Fruit fly (Drosophila melanogaster) whole organism, embryonic: ENCODE data around the gene zf30C.

Source experiments
- Adf1 ChIP-seq: fragments of 200-800 bp; sonication (Bioruptor generic); IDR thresholded peaks from 2 replicates; pipeline ENCODE4 v1.3.6; 2022; ENCODE audit warnings: missing biosample characterization, missing genetic modification characterization
- CG10654 ChIP-seq: fragments of 200-800 bp; sonication (Bioruptor generic); optimal IDR thresholded peaks from 2 replicates; lab custom pipeline; 2016; ENCODE audit warnings: missing biosample characterization, missing genetic modification characterization
- CG11093 ChIP-seq: fragments of 200-800 bp; sonication (Bioruptor generic); IDR thresholded peaks from 3 replicates; pipeline ENCODE4 v1.3.6; 2022; ENCODE audit warnings: missing biosample characterization, missing genetic modification characterization
- CG11723 ChIP-seq: fragments of 200-800 bp; sonication (Bioruptor generic); optimal IDR thresholded peaks from 2 replicates; lab custom pipeline; 2017; ENCODE audit warnings: missing biosample characterization, mild to moderate bottlenecking, missing genetic modification characterization
- CG12155 ChIP-seq: fragments of 200-800 bp; sonication (Bioruptor generic); optimal IDR thresholded peaks from 3 replicates; lab custom pipeline; 2016; ENCODE audit warnings: missing biosample characterization, missing genetic modification characterization
- CG12659 ChIP-seq: fragments of 200-800 bp; sonication (Bioruptor generic); optimal IDR thresholded peaks from 3 replicates; lab custom pipeline; 2017; ENCODE audit warnings: mild to moderate bottlenecking, missing biosample characterization, missing genetic modification reagents, missing genetic modification characterization
- CG12942 ChIP-seq: fragments of 200-800 bp; sonication (Bioruptor generic); optimal IDR thresholded peaks from 3 replicates; lab custom pipeline; 2016; ENCODE audit warnings: missing biosample characterization, missing genetic modification characterization
- CG14441 ChIP-seq: fragments of 200-800 bp; sonication (Bioruptor generic); IDR thresholded peaks from 2 replicates; pipeline ENCODE4 v1.3.6; 2022; ENCODE audit warnings: missing biosample characterization, missing genetic modification characterization
- CG18011 ChIP-seq: fragments of 200-800 bp; sonication (Bioruptor generic); optimal IDR thresholded peaks from 2 replicates; lab custom pipeline; 2017; ENCODE audit warnings: missing biosample characterization, missing genetic modification characterization, mild to moderate bottlenecking, moderate library complexity, missing genotype
- CG3065 ChIP-seq: fragments of 200-800 bp; sonication (Bioruptor generic); optimal IDR thresholded peaks from 2 replicates; lab custom pipeline; 2016; ENCODE audit warnings: missing biosample characterization, missing genetic modification characterization
- CG3726 ChIP-seq: fragments of 200-800 bp; sonication (Bioruptor generic); IDR thresholded peaks from 3 replicates; pipeline ENCODE4, ENCODE4 v1.3.6; 2022; ENCODE audit warnings: missing biosample characterization, missing genetic modification characterization
- CG3995 ChIP-seq: fragments of 200-800 bp; sonication (Bioruptor generic); optimal IDR thresholded peaks from 3 replicates; lab custom pipeline; 2016; ENCODE audit warnings: missing biosample characterization, missing genetic modification characterization
- CG4282 ChIP-seq: fragments of 200-800 bp; sonication (Bioruptor generic); optimal IDR thresholded peaks from 2 replicates; lab custom pipeline; 2016; ENCODE audit warnings: missing biosample characterization, missing genetic modification characterization
- CG5953 ChIP-seq: fragments of 200-800 bp; sonication (Bioruptor generic); IDR thresholded peaks from 2 replicates; pipeline ENCODE4 v1.3.6; 2022; ENCODE audit warnings: missing biosample characterization, missing genetic modification characterization
- CG6254 ChIP-seq: fragments of 200-800 bp; sonication (Bioruptor generic); optimal IDR thresholded peaks from 3 replicates; lab custom pipeline; 2017; ENCODE audit warnings: mild to moderate bottlenecking, missing biosample characterization, missing genetic modification reagents, missing genetic modification characterization
- CG6854 ChIP-seq: fragments of 200-800 bp; sonication (Bioruptor generic); optimal IDR thresholded peaks from 3 replicates; lab custom pipeline; 2017; ENCODE audit warnings: missing biosample characterization, mild to moderate bottlenecking, missing genetic modification characterization
- CG7271 ChIP-seq: fragments of 200-800 bp; sonication (Bioruptor generic); optimal IDR thresholded peaks from 2 replicates; lab custom pipeline; 2018; ENCODE audit warnings: missing biosample characterization, mild to moderate bottlenecking, missing genetic modification characterization, moderate library complexity
- CG8388 ChIP-seq: fragments of 200-800 bp; sonication (Bioruptor generic); optimal IDR thresholded peaks from 2 replicates; lab custom pipeline; 2019; ENCODE audit warnings: missing biosample characterization, mild to moderate bottlenecking, missing genetic modification characterization, moderate library complexity
- CG8478 ChIP-seq: fragments of >200 bp; optimal IDR thresholded peaks from 2 replicates; lab custom pipeline; 2018
- H2.0 ChIP-seq: fragments of 200-800 bp; sonication (Bioruptor generic); IDR thresholded peaks from 2 replicates; pipeline ENCODE4 v1.3.6; 2022; ENCODE audit warnings: missing biosample characterization, missing genetic modification characterization
- Mad ChIP-seq: fragments of 200-800 bp; sonication (Bioruptor generic); optimal IDR thresholded peaks from 2 replicates; lab custom pipeline; 2016; ENCODE audit warnings: missing biosample characterization, missing genetic modification characterization
- Max ChIP-seq: fragments of 200-800 bp; sonication (Bioruptor generic); optimal IDR thresholded peaks from 2 replicates; lab custom pipeline; 2016; ENCODE audit warnings: missing biosample characterization, mild to moderate bottlenecking, missing genetic modification characterization
- PHDP ChIP-seq: fragments of 200-800 bp; sonication (Bioruptor generic); optimal IDR thresholded peaks from 3 replicates; lab custom pipeline; 2018; ENCODE audit warnings: missing biosample characterization, mild to moderate bottlenecking, missing genetic modification characterization, moderate library complexity
- Rx ChIP-seq: fragments of 200-800 bp; sonication (Bioruptor generic); IDR thresholded peaks from 2 replicates; pipeline ENCODE4 v1.3.6; 2022; ENCODE audit warnings: missing biosample characterization, missing genetic modification characterization
- Ssrp ChIP-seq: fragments of 200-800 bp; sonication (Bioruptor generic); optimal IDR thresholded peaks from 2 replicates; lab custom pipeline; 2018; ENCODE audit warnings: missing biosample characterization, mild to moderate bottlenecking, missing genetic modification characterization, moderate library complexity
- ab ChIP-seq: fragments of 200-800 bp; sonication (Bioruptor generic); optimal IDR thresholded peaks from 2 replicates; lab custom pipeline; 2016; ENCODE audit warnings: missing biosample characterization, missing genetic modification characterization
- ase ChIP-seq: fragments of 200-800 bp; sonication (Bioruptor generic); IDR thresholded peaks from 3 replicates; pipeline ENCODE4 v1.3.6; 2022; ENCODE audit warnings: missing biosample characterization, missing genetic modification characterization
- br ChIP-seq: fragments of >200 bp; optimal IDR thresholded peaks from 2 replicates; lab custom pipeline; 2017
- dm ChIP-seq: fragments of 200-800 bp; sonication (Bioruptor generic); optimal IDR thresholded peaks from 3 replicates; lab custom pipeline; 2016; ENCODE audit warnings: missing biosample characterization, missing genetic modification characterization
- dmrt11E ChIP-seq: fragments of 200-800 bp; sonication (Bioruptor generic); optimal IDR thresholded peaks from 3 replicates; lab custom pipeline; 2018; ENCODE audit warnings: missing biosample characterization, mild to moderate bottlenecking, missing genetic modification characterization, moderate library complexity
- dpn ChIP-seq, 2 experiments: fragments of 200-800 bp; sonication (Bioruptor generic); optimal IDR thresholded peaks; 3 replicates each; lab custom pipeline; 2016; ENCODE audit warnings: missing biosample characterization in 2 of 2, missing genetic modification characterization in 2 of 2
- fru ChIP-seq: fragments of >200 bp; optimal IDR thresholded peaks from 2 replicates; lab custom pipeline; 2017
- fu2 ChIP-seq: fragments of 200-800 bp; sonication (Bioruptor generic); optimal IDR thresholded peaks from 2 replicates; lab custom pipeline; 2016; ENCODE audit warnings: missing biosample characterization, missing genetic modification characterization
- gce ChIP-seq: fragments of 200-800 bp; sonication (Bioruptor generic); IDR thresholded peaks from 3 replicates; pipeline ENCODE4 v1.3.6; 2022; ENCODE audit warnings: missing biosample characterization, missing genetic modification characterization
- gfzf ChIP-seq: fragments of 200-800 bp; sonication (Bioruptor generic); optimal IDR thresholded peaks from 2 replicates; lab custom pipeline; 2016; ENCODE audit warnings: missing biosample characterization, mild to moderate bottlenecking, missing genetic modification characterization, moderate library complexity
- gro ChIP-seq: fragments of 200-800 bp; sonication (Bioruptor generic); optimal IDR thresholded peaks from 2 replicates; lab custom pipeline; 2016; ENCODE audit warnings: missing biosample characterization, missing genetic modification characterization
- lbe ChIP-seq: fragments of 200-800 bp; sonication (Bioruptor generic); optimal IDR thresholded peaks from 2 replicates; lab custom pipeline; 2016; ENCODE audit warnings: missing biosample characterization, mild to moderate bottlenecking, missing genetic modification characterization
- nerfin-2 ChIP-seq: fragments of 200-800 bp; sonication (Bioruptor generic); IDR thresholded peaks from 2 replicates; pipeline ENCODE4 v1.3.6; 2022; ENCODE audit warnings: missing biosample characterization, missing genetic modification characterization; ENCODE audit not compliant: partially characterized antibody
- onecut ChIP-seq: fragments of 200-800 bp; sonication (Bioruptor generic); IDR thresholded peaks from 2 replicates; pipeline ENCODE4 v1.3.6; 2022; ENCODE audit warnings: missing biosample characterization, missing genetic modification characterization
- otp ChIP-seq: fragments of 200-800 bp; sonication (Bioruptor generic); IDR thresholded peaks from 3 replicates; pipeline ENCODE4, ENCODE4 v1.3.6; 2022; ENCODE audit warnings: missing biosample characterization, missing genetic modification characterization
- pan ChIP-seq, 4 experiments: fragments of >200 bp in 3 of 4; fragments of 200-800 bp in 1 of 4; sonication (Bioruptor generic) in 1 of 4; optimal IDR thresholded peaks in 3 of 4; IDR thresholded peaks in 1 of 4; 2 replicates each; pipeline versions ENCODE4 v1.3.6 to Lab custom; 2017 to 2022; ENCODE audit warnings: missing biosample characterization in 2 of 4, missing genetic modification characterization in 2 of 4, mixed read lengths in 1 of 4
- pfk ChIP-seq: fragments of 200-800 bp; sonication (Bioruptor generic); optimal IDR thresholded peaks from 2 replicates; lab custom pipeline; 2018; ENCODE audit warnings: missing biosample characterization, mild to moderate bottlenecking, missing genetic modification characterization, moderate library complexity
- pho ChIP-seq: fragments of 200-800 bp; sonication (Bioruptor generic); optimal IDR thresholded peaks from 2 replicates; lab custom pipeline; 2016; ENCODE audit warnings: missing biosample characterization, missing genetic modification characterization
- phol ChIP-seq: fragments of 200-800 bp; sonication (Bioruptor generic); optimal IDR thresholded peaks from 3 replicates; lab custom pipeline; 2018; ENCODE audit warnings: missing biosample characterization, mild to moderate bottlenecking, missing genetic modification characterization, moderate library complexity
- pita ChIP-seq: fragments of 200-800 bp; sonication (Bioruptor generic); optimal IDR thresholded peaks from 2 replicates; lab custom pipeline; 2017; ENCODE audit warnings: missing biosample characterization, mild to moderate bottlenecking, missing genetic modification characterization
- pros ChIP-seq: fragments of 200-800 bp; sonication (Bioruptor generic); optimal IDR thresholded peaks from 3 replicates; lab custom pipeline; 2019; ENCODE audit warnings: missing biosample characterization, mild to moderate bottlenecking, missing genetic modification characterization, moderate library complexity
- pzg ChIP-seq: fragments of 200-800 bp; sonication (Bioruptor generic); optimal IDR thresholded peaks from 3 replicates; lab custom pipeline; 2018; ENCODE audit warnings: missing biosample characterization, mild to moderate bottlenecking, missing genetic modification characterization, moderate library complexity
- schlank ChIP-seq: fragments of 200-800 bp; sonication (Bioruptor generic); optimal IDR thresholded peaks from 2 replicates; lab custom pipeline; 2018; ENCODE audit warnings: missing biosample characterization, mild to moderate bottlenecking, missing genetic modification characterization
- sima ChIP-seq: fragments of 200-800 bp; sonication (Bioruptor generic); optimal IDR thresholded peaks from 2 replicates; lab custom pipeline; 2016; ENCODE audit warnings: missing biosample characterization, missing genetic modification characterization
- slbo ChIP-seq: fragments of 200-800 bp; sonication (Bioruptor generic); IDR thresholded peaks from 2 replicates; pipeline ENCODE4 v1.3.6; 2022; ENCODE audit warnings: missing biosample characterization, missing genetic modification characterization
- stwl ChIP-seq: fragments of 200-800 bp; sonication (Bioruptor generic); optimal IDR thresholded peaks from 3 replicates; lab custom pipeline; 2018; ENCODE audit warnings: missing biosample characterization, mild to moderate bottlenecking, missing genetic modification characterization, moderate library complexity
- unc-4 ChIP-seq: fragments of 200-800 bp; sonication (Bioruptor generic); IDR thresholded peaks from 2 replicates; pipeline ENCODE4 v1.3.6; 2022; ENCODE audit warnings: missing biosample characterization, missing genetic modification characterization; ENCODE audit not compliant: partially characterized antibody
- wdn ChIP-seq: fragments of 200-800 bp; sonication (Bioruptor generic); IDR thresholded peaks from 2 replicates; pipeline ENCODE4 v1.3.6; 2022; ENCODE audit warnings: missing biosample characterization, missing genetic modification characterization

The zf30C gene

DNA sequence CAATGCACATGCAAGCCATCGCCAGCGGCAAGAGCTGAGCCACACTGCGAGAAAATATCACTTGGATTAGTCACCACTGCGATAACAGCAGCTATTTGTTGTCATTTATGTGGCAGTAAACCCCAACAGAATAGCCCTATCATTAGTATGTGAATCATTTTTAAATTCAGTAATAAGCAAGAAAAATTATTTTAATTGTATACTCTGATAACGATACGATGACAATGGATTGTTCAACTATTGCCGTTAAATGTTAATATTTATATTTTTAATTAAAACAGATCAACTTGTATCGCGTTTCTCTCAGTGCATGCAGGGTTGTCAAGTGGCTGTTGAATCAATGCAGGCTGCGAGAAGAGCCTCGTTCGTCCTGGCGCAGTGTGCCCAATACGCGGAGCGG lies 20.3 kb upstream of the zf30C start (continued):
- TF ChIP-seq CG11723 (GFP tag; lab: Kevin White, UChicago) (no peak), Max (no peak), CG3726 (no peak), onecut (GFP tag; lab: Robert Waterston, UW) (0 out of 2 replicates have a peak, but pooled peaks have one; percentile 11), sima (GFP tag; lab: Kevin White, UChicago) (no peak), pan (optimal IDR thresholded peaks at IDR 0.05; lab: Kevin White, UChicago) (no peak), pan (GFP tag; optimal IDR thresholded peaks at IDR 0.05 in 1 of 2, IDR thresholded peaks at IDR 0.05 in 1 of 2) (no peak), CG7271 (no peak), Adf1 (GFP tag; lab: Robert Waterston, UW) (no peak), CG12155 (GFP tag; lab: Kevin White, UChicago) (no peak), pfk (GFP tag; lab: Kevin White, UChicago) (no peak), CG14441 (GFP tag; lab: Robert Waterston, UW) (peak; percentile 29; the same call in 1 of the 2 replicates), slbo (GFP tag; lab: Robert Waterston, UW) (no peak), schlank (tag; lab: Kevin White, UChicago) (no peak), ab (no peak), CG8388 (GFP tag; lab: Kevin White, UChicago) (no peak), CG6254 (GFP tag; lab: Kevin White, UChicago) (no peak), Mad (GFP tag; lab: Kevin White, UChicago) (no peak), CG8478 (no peak), otp (GFP tag; lab: Robert Waterston, UW) (no peak), gro (GFP tag; lab: Kevin White, UChicago) (no peak), dpn (GFP tag; optimal IDR thresholded peaks at IDR 0.05; lab: Kevin White, UChicago) (no peak), gce (no peak), wdn (GFP tag; lab: Robert Waterston, UW) (no peak), fu2 (GFP tag; lab: Kevin White, UChicago) (no peak), CG12942 (GFP tag; lab: Kevin White, UChicago) (no peak), pzg (no peak), stwl (no peak), dm (no peak), lbe (no peak), unc-4 (GFP tag; lab: Robert Waterston, UW) (no peak), phol (tag; lab: Kevin White, UChicago) (peak; percentile 34), H2.0 (GFP tag; lab: Robert Waterston, UW) (no peak), CG3995 (GFP tag; lab: Kevin White, UChicago) (no peak), Ssrp (tag; lab: Kevin White, UChicago) (peak; percentile 19), CG5953 (no peak), CG3065 (GFP tag; lab: Kevin White, UChicago) (no peak), dmrt11E (no peak), ase (GFP tag; lab: Robert Waterston, UW) (no peak), CG12659 (GFP tag; lab: Kevin White, UChicago) (no peak), CG6854 (GFP tag; lab: Kevin White, UChicago) (no peak), Rx (GFP tag; lab: Robert Waterston, UW) (no peak), pho (GFP tag; lab: Kevin White, UChicago) (no peak), gfzf (no peak), PHDP (tag; lab: Kevin White, UChicago) (no peak), nerfin-2 (GFP tag; lab: Robert Waterston, UW) (no peak), CG4282 (GFP tag; lab: Kevin White, UChicago) (no peak), CG18011 (GFP tag; lab: Kevin White, UChicago) (no peak), br (lab: Kevin White, UChicago) (no peak), CG10654 (no peak), pita (GFP tag; lab: Kevin White, UChicago) (no peak), pros (no peak), fru (no peak), CG11093 (no peak)
